Worm (Caenorhabditis elegans) whole organism, mixed stage, embryonic: ENCODE results near the gene rga-3.

Source experiments
- M03D4.4 ChIP-seq: sonication (generic microtip); optimal IDR thresholded peaks from 2 replicates; lab custom pipeline; 2017; ENCODE audit warnings: mild to moderate bottlenecking, missing genetic modification characterization, missing compliant biosample characterization
- bed-3 ChIP-seq: fragments of 200-800 bp; sonication (Bioruptor generic); optimal IDR thresholded peaks from 3 replicates; lab custom pipeline; 2018; ENCODE audit warnings: mild to moderate bottlenecking, missing genetic modification characterization, moderate library complexity, missing compliant biosample characterization
- blmp-1 ChIP-seq: fragments of 150-350 bp; optimal IDR thresholded peaks from 2 replicates; lab custom pipeline; 2014; ENCODE audit warnings: missing biosample characterization, missing genetic modification characterization
- ceh-39 ChIP-seq: fragments of 150-350 bp; optimal IDR thresholded peaks from 2 replicates; lab custom pipeline; 2014; ENCODE audit warnings: missing biosample characterization, missing genetic modification characterization
- ceh-43 ChIP-seq: fragments of 200-800 bp; sonication (Bioruptor generic); optimal IDR thresholded peaks from 2 replicates; lab custom pipeline; 2018; ENCODE audit warnings: mild to moderate bottlenecking, missing genetic modification characterization, moderate library complexity, missing compliant biosample characterization
- ces-1 ChIP-seq: fragments of 150-350 bp; optimal IDR thresholded peaks from 2 replicates; lab custom pipeline; 2014; ENCODE audit warnings: missing biosample characterization, missing genetic modification reagents, missing genetic modification characterization
- drap-1 ChIP-seq: fragments of 200-800 bp; sonication (Bioruptor generic); optimal IDR thresholded peaks from 3 replicates; lab custom pipeline; 2018; ENCODE audit warnings: mild to moderate bottlenecking, missing genetic modification characterization, missing compliant biosample characterization
- elt-3 ChIP-seq: fragments of 150-350 bp; optimal IDR thresholded peaks from 2 replicates; lab custom pipeline; 2014; ENCODE audit warnings: missing biosample characterization, missing genetic modification characterization
- flh-1 ChIP-seq: fragments of 200-800 bp; sonication (Bioruptor generic); optimal IDR thresholded peaks from 2 replicates; lab custom pipeline; 2018; ENCODE audit warnings: mild to moderate bottlenecking, missing genetic modification characterization, moderate library complexity, missing compliant biosample characterization
- hlh-1 ChIP-seq: fragments of 150-350 bp; optimal IDR thresholded peaks from 2 replicates; lab custom pipeline; 2014; ENCODE audit warnings: missing biosample characterization, missing genetic modification reagents, missing genetic modification characterization
- lin-13 ChIP-seq: fragments of 150-350 bp; optimal IDR thresholded peaks from 2 replicates; lab custom pipeline; 2014; ENCODE audit warnings: missing biosample characterization, missing genetic modification characterization
- lin-32 ChIP-seq: fragments of 200-800 bp; sonication (Bioruptor generic); optimal IDR thresholded peaks from 2 replicates; lab custom pipeline; 2018; ENCODE audit warnings: mild to moderate bottlenecking, missing genetic modification characterization, missing compliant biosample characterization
- lsy-2 ChIP-seq: fragments of 150-350 bp; optimal IDR thresholded peaks from 2 replicates; lab custom pipeline; 2014; ENCODE audit warnings: missing biosample characterization, missing genetic modification characterization
- mab-5 ChIP-seq: fragments of 150-350 bp; optimal IDR thresholded peaks from 2 replicates; lab custom pipeline; 2014; ENCODE audit warnings: missing biosample characterization, missing genetic modification characterization
- mep-1 ChIP-seq: fragments of 150-350 bp; optimal IDR thresholded peaks from 2 replicates; lab custom pipeline; 2017; ENCODE audit warnings: missing biosample characterization, missing genetic modification reagents, missing genetic modification characterization, inconsistent platforms
- mls-2 ChIP-seq: sonication (generic microtip); optimal IDR thresholded peaks from 2 replicates; lab custom pipeline; 2016; ENCODE audit warnings: mild to moderate bottlenecking, missing genetic modification characterization, moderate library complexity, missing compliant biosample characterization
- nhr-12 ChIP-seq: fragments of 150-350 bp; optimal IDR thresholded peaks from 2 replicates; lab custom pipeline; 2014; ENCODE audit warnings: missing biosample characterization, missing genetic modification characterization
- nhr-2 ChIP-seq: fragments of 150-350 bp; optimal IDR thresholded peaks from 2 replicates; lab custom pipeline; 2014; ENCODE audit warnings: missing biosample characterization, missing genetic modification characterization
- nhr-237 ChIP-seq: fragments of 150-350 bp; optimal IDR thresholded peaks from 2 replicates; lab custom pipeline; 2014; ENCODE audit warnings: missing biosample characterization, missing genetic modification characterization
- nhr-28 ChIP-seq: fragments of 150-350 bp; optimal IDR thresholded peaks from 2 replicates; lab custom pipeline; 2014; ENCODE audit warnings: missing biosample characterization, missing genetic modification characterization
- nhr-76 ChIP-seq: sonication (generic microtip); optimal IDR thresholded peaks from 2 replicates; lab custom pipeline; 2017; ENCODE audit warnings: missing biosample characterization, missing genetic modification characterization
- pha-4 ChIP-seq: fragments of 150-350 bp; optimal IDR thresholded peaks from 2 replicates; lab custom pipeline; 2018; ENCODE audit warnings: missing biosample characterization, missing genetic modification reagents, missing genetic modification characterization
- sem-2 ChIP-seq: fragments of 200-800 bp; sonication (Bioruptor generic); optimal IDR thresholded peaks from 2 replicates; lab custom pipeline; 2018; ENCODE audit warnings: mild to moderate bottlenecking, missing genetic modification characterization, missing compliant biosample characterization
- snpc-4 ChIP-seq: fragments of 150-350 bp; optimal IDR thresholded peaks from 2 replicates; lab custom pipeline; 2014; ENCODE audit warnings: missing biosample characterization, missing genetic modification characterization
- sptf-1 ChIP-seq: sonication (generic microtip); optimal IDR thresholded peaks from 2 replicates; lab custom pipeline; 2017; ENCODE audit warnings: mild to moderate bottlenecking, missing genetic modification characterization, moderate library complexity, missing compliant biosample characterization
- tbx-8 ChIP-seq: fragments of 200-800 bp; sonication (Bioruptor generic); optimal IDR thresholded peaks from 2 replicates; lab custom pipeline; 2018; ENCODE audit warnings: mild to moderate bottlenecking, missing genetic modification characterization, moderate library complexity, missing compliant biosample characterization
- unc-120 ChIP-seq: sonication (generic microtip); optimal IDR thresholded peaks from 2 replicates; lab custom pipeline; 2017; ENCODE audit warnings: missing genetic modification characterization, missing compliant biosample characterization; ENCODE audit not compliant: poor library complexity, severe bottlenecking
- unc-39 ChIP-seq: fragments of 150-350 bp; optimal IDR thresholded peaks from 2 replicates; lab custom pipeline; 2014; ENCODE audit warnings: missing biosample characterization, missing genetic modification characterization
- unc-62 ChIP-seq: fragments of 150-350 bp; optimal IDR thresholded peaks from 2 replicates; lab custom pipeline; 2014; ENCODE audit warnings: missing biosample characterization, missing genetic modification reagents, missing genetic modification characterization
- zip-8 ChIP-seq: fragments of 150-350 bp; optimal IDR thresholded peaks from 2 replicates; lab custom pipeline; 2014; ENCODE audit warnings: missing biosample characterization, missing genetic modification characterization
- ztf-11 ChIP-seq: fragments of 150-350 bp; optimal IDR thresholded peaks from 2 replicates; lab custom pipeline; 2014; ENCODE audit warnings: missing biosample characterization, missing genetic modification characterization

rga-3 gene

DNA sequence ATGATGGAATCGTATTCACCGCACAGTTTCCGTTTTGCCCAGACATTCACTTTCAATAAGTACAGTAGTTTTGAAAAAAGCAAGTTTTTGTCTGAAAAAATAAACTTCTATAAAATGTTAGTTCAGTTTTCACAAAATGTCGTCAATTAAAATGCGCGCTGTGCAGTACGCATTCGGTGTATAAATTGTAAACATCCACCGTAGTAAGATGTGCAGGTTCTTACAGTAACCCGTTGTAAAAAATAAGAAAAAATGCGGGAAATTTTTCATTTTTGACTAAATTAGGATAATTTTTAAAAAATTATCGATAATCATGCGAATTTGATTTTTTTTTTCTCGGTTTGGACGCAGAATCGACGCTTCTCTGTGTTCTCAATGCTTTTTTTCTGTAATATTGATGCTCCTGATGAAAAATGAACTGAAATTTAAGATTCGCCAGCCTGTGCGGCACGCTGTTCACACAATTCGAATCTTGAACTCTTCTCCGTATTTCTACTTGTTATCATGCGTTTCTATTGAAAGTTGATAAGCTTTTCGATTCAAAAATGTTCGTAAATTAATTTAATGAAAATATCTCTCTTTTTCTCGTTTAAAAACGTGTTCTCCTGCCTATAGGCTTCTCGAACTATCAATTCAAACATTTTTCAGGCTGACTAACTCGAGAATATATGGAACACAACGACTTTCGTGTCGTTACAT lies at the start of gene rga-3:
Gene rga-3 (plus strand): TSS at position 649 of the 699 bp plus-strand sequence.
- TF ChIP-seq lin-13 (tag; lab: Kevin White, UChicago) (no peak), sptf-1 (no peak), unc-39 (tag; lab: Kevin White, UChicago) (no peak), flh-1 (GFP tag; lab: Kevin White, UChicago) (no peak), unc-120 (tag; lab: Kevin White, UChicago) (no peak), ceh-43 (GFP tag; lab: Kevin White, UChicago) (no peak), nhr-28 (no peak), drap-1 (GFP tag; lab: Kevin White, UChicago) (no peak), mep-1 (tag; lab: Kevin White, UChicago) (no peak), nhr-2 (tag; lab: Kevin White, UChicago) (no peak), elt-3 (tag; lab: Kevin White, UChicago) (no peak), hlh-1 (no peak), mls-2 (tag; lab: Kevin White, UChicago) (no peak), unc-62 (GFP tag; lab: Kevin White, UChicago) (no peak), nhr-76 (tag; lab: Kevin White, UChicago) (no peak), nhr-12 (no peak), lin-32 (GFP tag; lab: Kevin White, UChicago) (no peak), snpc-4 (tag; lab: Kevin White, UChicago) (no peak), bed-3 (GFP tag; lab: Kevin White, UChicago) (no peak)

DNA sequence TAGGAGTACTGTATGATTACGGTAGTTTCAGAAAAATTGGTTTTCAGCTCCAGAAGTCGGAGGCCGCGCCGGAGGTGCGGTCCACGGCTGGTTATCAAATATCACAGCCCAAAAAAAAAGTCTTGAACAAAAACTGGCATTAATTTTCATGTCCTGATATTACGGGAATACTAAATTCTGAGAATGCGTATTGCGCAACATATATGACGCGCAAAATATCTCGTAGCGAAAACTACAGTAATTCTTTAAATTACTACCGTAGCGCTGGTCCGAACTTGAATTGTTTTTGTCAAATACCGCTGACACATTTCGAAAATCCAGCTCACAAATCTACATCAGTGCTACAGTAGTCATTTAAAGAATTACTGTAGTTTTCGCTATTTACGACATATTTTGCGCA lies 48.7 kb upstream of the rga-3 start:
- peak; percentile 74 for TF ChIP-seq zip-8 (tag; lab: Kevin White, UChicago)
- TF ChIP-seq lin-13 (tag; lab: Kevin White, UChicago), result no peak

DNA sequence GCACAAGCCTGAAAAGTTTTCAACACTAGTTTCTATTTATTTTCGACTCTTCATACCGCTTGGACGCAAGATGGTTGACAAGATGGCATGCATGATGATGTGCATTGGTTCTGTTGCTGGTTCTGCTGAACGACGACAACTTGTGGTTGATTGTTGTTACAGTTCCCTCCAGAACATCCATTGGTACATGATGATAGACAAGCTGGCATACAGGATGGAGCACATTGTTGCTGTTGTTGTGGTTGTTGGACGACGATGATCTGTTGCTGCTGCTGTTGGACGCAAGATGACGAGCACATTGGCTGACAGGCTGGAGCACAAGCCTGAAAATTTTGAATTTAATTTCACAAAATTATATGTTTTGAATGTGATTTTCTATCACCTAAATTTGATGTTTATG lies 45.4 kb upstream of the rga-3 start:
- TF ChIP-seq nhr-28 (no peak), bed-3 (GFP tag; lab: Kevin White, UChicago) (no peak), pha-4 (tag; lab: Kevin White, UChicago) (no peak), nhr-76 (tag; lab: Kevin White, UChicago) (no peak)
- TF ChIP-seq, all 35 proteins: peak for 0

DNA sequence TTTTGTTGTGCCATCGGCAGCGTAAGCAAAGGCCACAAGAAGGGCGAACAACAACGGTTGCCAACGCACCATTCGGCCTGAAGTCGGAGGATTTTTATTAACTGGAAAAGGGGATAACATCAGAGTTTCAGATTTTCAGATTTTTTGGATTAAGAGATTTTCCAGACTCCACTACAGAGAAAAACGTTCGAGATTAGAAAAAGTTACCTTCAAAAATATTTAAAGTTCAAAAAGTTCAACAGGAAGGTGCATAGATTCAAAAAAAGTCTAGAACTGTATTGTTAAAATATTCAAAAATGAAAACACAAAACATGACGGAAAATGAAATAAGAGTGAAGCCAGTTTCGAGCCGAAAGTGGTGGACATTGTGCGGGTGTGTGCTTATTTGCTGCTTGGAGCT lies 41.7 kb upstream of the rga-3 start, which contains the start of gene pqn-13:
Gene pqn-13 (minus strand): TSS at position 101 of the 400 bp plus-strand sequence.
- TF ChIP-seq lin-32 (GFP tag; lab: Kevin White, UChicago) (no peak), nhr-2 (tag; lab: Kevin White, UChicago) (no peak), nhr-237 (tag; lab: Kevin White, UChicago) (no peak)

DNA sequence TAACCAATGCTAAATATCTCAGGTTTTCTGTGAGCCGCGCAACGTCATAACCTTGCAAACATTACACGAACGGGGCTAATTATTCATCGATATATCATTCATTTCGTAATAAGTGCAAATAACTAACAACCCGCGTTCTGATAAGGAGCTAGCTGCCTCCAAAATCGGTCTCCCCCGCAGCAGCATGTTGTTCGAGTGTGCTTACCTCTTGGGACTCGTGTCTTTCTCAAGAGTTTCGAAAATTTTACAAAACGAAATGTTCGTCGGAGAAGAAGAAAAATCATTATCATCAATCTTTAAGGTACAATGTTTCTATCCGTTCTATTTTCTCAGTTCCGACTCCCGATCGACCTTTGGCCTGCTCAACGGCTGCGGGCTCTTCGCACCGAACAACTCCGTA lies 39.7 kb upstream of the rga-3 start:
- TF ChIP-seq elt-3 (tag; lab: Kevin White, UChicago) (no peak), lin-13 (tag; lab: Kevin White, UChicago) (no peak)

DNA sequence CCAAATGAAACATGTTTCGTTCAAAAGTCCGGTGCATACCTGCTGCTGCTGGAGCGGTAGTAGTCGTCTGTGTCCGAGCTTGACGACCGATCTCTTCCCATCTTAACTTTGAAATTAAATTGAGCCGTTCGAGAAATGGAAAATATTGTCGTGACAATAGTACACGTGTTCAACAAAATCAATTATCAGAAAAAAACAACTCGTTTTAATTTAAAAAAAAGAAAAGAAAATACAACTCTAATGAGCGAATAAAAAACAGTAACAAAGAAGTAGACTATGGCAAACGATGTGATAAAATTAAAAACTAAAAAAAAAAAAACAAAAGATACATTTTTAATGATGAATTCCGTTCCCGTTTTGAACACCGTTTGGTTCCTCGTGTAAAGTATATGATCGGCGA lies 35.2 kb upstream of the rga-3 start, which contains the start of gene prp-39:
Gene prp-39 (minus strand): TSS at position 101 of the 400 bp plus-strand sequence.
- TF ChIP-seq unc-62 (GFP tag; lab: Kevin White, UChicago) (no peak), bed-3 (GFP tag; lab: Kevin White, UChicago) (no peak), blmp-1 (tag; lab: Kevin White, UChicago) (no peak), nhr-28 (no peak), flh-1 (GFP tag; lab: Kevin White, UChicago) (no peak), ztf-11 (tag; lab: Kevin White, UChicago) (no peak), ceh-43 (GFP tag; lab: Kevin White, UChicago) (no peak), nhr-12 (no peak), ces-1 (no peak), hlh-1 (no peak), unc-39 (tag; lab: Kevin White, UChicago) (no peak), sptf-1 (no peak), elt-3 (tag; lab: Kevin White, UChicago) (no peak), snpc-4 (tag; lab: Kevin White, UChicago) (no peak), nhr-237 (tag; lab: Kevin White, UChicago) (no peak)
- TF ChIP-seq, all 35 proteins: peak for 0

DNA sequence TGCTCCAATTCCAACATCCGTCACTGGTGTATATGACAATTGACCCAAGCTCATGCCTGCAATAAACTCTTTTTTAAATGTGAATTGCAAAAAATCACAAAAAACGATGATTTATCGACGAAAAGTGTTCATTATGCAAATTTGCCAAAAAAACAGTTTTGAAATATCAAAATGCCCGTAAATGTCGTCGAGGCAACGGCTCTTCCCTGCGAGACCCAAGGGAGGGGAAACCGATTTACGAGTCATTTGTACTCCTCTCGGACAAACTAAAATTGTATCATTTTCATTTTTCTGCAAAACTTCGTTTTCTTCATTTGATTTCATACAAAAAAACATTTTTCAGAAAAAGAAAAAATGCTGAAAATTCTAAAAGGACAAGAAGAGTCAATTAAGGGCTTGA lies 33.2 kb upstream of the rga-3 start, which contains the start of the genes hmgs-1 and F25B4.4:
Gene hmgs-1 (minus strand): TSS at position 56 of the 400 bp plus-strand sequence.
Gene F25B4.4 (plus strand): TSS at position 340 of the 400 bp plus-strand sequence.
- TF ChIP-seq mab-5 (tag; lab: Kevin White, UChicago) (peak; percentile 15), lin-13 (tag; lab: Kevin White, UChicago) (peak; percentile 87), drap-1 (GFP tag; lab: Kevin White, UChicago) (peak; percentile 32), sem-2 (GFP tag; lab: Kevin White, UChicago) (no peak), zip-8 (tag; lab: Kevin White, UChicago) (no peak), pha-4 (tag; lab: Kevin White, UChicago) (peak; percentile 71), ceh-39 (tag; lab: Kevin White, UChicago) (peak; percentile 45), flh-1 (GFP tag; lab: Kevin White, UChicago) (no peak), unc-120 (tag; lab: Kevin White, UChicago) (peak; percentile 98), hlh-1 (peak; percentile 26), M03D4.4 (no peak), nhr-2 (tag; lab: Kevin White, UChicago) (peak; percentile 47), snpc-4 (tag; lab: Kevin White, UChicago) (no peak), mls-2 (tag; lab: Kevin White, UChicago) (peak; percentile 31), nhr-237 (tag; lab: Kevin White, UChicago) (peak; percentile 91), unc-62 (GFP tag; lab: Kevin White, UChicago) (peak; percentile 27), ces-1 (peak; percentile 85), lsy-2 (tag; lab: Kevin White, UChicago) (peak; percentile 83), sptf-1 (peak; percentile 42), mep-1 (tag; lab: Kevin White, UChicago) (peak; percentile 95), tbx-8 (GFP tag; lab: Kevin White, UChicago) (no peak)
